Worm (Caenorhabditis elegans): ENCODE data around the gene C16C8.27.

- TF ChIP-seq dve-1 (tag; optimal IDR thresholded peaks at IDR 0.05) (no peak), ama-1 (optimal IDR thresholded peaks at IDR 0.05) (no peak), hlh-15 (tag; optimal IDR thresholded peaks at IDR 0.05) (no peak), pag-3 (tag; optimal IDR thresholded peaks at IDR 0.05; ENCODE audit: borderline replicate concordance) (no peak), ceh-31 (tag; optimal IDR thresholded peaks at IDR 0.05) (no peak), tbx-2 (tag; optimal IDR thresholded peaks at IDR 0.05) (no peak), C38D4.7 (GFP tag; optimal IDR thresholded peaks at IDR 0.05) (no peak), ahr-1 (tag; optimal IDR thresholded peaks at IDR 0.05) (no peak)
Measured at ce11 chrII:3422938-3423337, 18.5 kb upstream of the C16C8.27 start.
